Worm (Caenorhabditis elegans): ENCODE measurements around the gene lipl-3.

lipl-3 gene

DNA sequence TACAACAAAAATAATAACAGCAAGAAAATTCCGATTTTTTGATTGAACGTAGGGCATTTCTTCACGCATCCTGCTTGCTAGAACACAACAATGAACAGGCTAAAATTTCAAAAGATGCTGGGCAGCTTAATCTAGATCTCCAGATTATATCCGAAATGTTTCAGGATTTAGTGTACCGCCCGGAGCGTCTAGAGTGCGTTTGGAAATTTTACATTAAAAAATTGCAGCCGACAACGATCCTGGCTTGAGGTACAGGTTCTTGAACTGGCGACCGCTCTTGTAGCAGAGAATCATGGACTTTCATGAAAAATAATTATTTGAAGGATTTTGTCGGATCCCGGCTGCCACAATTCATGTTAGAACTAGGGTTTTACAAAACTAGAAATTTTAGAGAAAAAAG lies 24.0 kb upstream of the lipl-3 start, which contains the start of gene C14C6.6:
TSS of gene C14C6.6 (minus strand) at position 101 of the 400 bp plus-strand sequence.
- TF ChIP-seq K09A11.1 (tag; optimal IDR thresholded peaks at IDR 0.05; ENCODE audit: insufficient read depth) (no peak), pros-1 (tag; optimal IDR thresholded peaks at IDR 0.05) (no peak), F13H6.1 (tag; optimal IDR thresholded peaks at IDR 0.05) (no peak), pha-4 (tag; optimal IDR thresholded peaks at IDR 0.05) (no peak), pat-9 (tag; optimal IDR thresholded peaks at IDR 0.05) (no peak), ceh-30 (tag; optimal IDR thresholded peaks at IDR 0.05) (no peak), ceh-34 (tag; optimal IDR thresholded peaks at IDR 0.05) (no peak)

DNA sequence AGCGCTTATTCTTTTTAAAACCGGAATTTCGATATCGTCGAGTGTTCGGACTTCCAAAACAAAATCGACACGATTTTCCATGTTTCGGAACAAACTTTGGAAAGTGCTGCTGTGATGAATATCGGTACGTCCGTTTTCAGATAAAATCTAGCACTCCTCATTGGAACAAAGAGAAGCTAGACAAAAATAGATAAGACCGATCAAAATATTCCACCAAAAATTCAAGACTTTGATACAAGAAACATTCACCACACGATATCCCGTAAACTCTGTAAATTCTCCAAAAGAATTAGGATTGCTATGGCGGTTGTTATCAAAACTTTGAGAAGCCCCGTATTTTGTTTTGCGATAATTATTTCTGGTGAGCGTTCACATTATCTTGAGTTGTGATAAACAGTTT lies 19.2 kb upstream of the lipl-3 start, which contains the start of gene C14C6.3:
TSS of gene C14C6.3 (plus strand) at position 301 of the 400 bp plus-strand sequence.
- TF ChIP-seq ceh-18 (tag; optimal IDR thresholded peaks at IDR 0.05) (no peak), odd-2 (tag; optimal IDR thresholded peaks at IDR 0.05) (no peak), elt-2 (tag; optimal IDR thresholded peaks at IDR 0.05) (no peak), unc-55 (GFP tag; optimal IDR thresholded peaks at IDR 0.05) (no peak), ceh-19 (GFP tag; optimal IDR thresholded peaks at IDR 0.05) (no peak), T23F11.4 (GFP tag; optimal IDR thresholded peaks at IDR 0.05) (no peak), unc-42 (tag; optimal IDR thresholded peaks at IDR 0.05) (no peak), pat-9 (tag; optimal IDR thresholded peaks at IDR 0.05) (no peak), ttx-3 (tag; optimal IDR thresholded peaks at IDR 0.05) (no peak), pag-3 (tag; optimal IDR thresholded peaks at IDR 0.05; ENCODE audit: borderline replicate concordance) (no peak), K02D7.2 (tag; optimal IDR thresholded peaks at IDR 0.05) (no peak), ets-4 (tag; optimal IDR thresholded peaks at IDR 0.05) (no peak), ceh-2 (tag; optimal IDR thresholded peaks at IDR 0.05) (no peak), ceh-14 (tag; optimal IDR thresholded peaks at IDR 0.05) (no peak), ztf-16 (tag; optimal IDR thresholded peaks at IDR 0.05) (no peak), ceh-9 (tag; optimal IDR thresholded peaks at IDR 0.05) (no peak)

DNA sequence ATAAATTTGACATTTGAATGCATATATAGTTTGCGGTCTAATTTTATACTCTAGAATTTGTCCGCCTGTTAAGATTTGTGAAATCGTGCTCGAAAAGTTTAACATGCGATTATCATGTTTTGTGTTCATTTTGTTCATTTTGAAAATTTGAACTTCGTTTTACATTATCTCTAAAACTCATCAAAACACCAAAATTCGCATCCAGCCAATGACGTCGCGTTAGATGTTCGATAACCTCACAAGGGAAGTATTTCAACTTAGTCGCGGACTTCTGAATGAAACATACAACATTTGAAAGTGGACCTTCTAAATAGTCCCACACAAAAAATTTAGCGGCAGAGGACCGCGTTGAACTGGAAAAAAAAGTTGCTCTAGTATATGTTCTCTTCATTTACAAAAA lies 17.5 kb upstream of the lipl-3 start:
- TF ChIP-seq fkh-10 (GFP tag; optimal IDR thresholded peaks at IDR 0.05) (no peak), unc-42 (tag; optimal IDR thresholded peaks at IDR 0.05) (no peak), tbx-2 (tag; optimal IDR thresholded peaks at IDR 0.05) (no peak), elt-4 (tag; optimal IDR thresholded peaks at IDR 0.05) (no peak), ceh-18 (tag; optimal IDR thresholded peaks at IDR 0.05) (no peak), nhr-232 (tag; optimal IDR thresholded peaks at IDR 0.05) (no peak), F13H6.1 (tag; optimal IDR thresholded peaks at IDR 0.05) (no peak), hlh-30 (tag; optimal IDR thresholded peaks at IDR 0.05; ENCODE audit: insufficient read depth) (no peak), hlh-6 (tag; optimal IDR thresholded peaks at IDR 0.05) (no peak), ceh-24 (tag; optimal IDR thresholded peaks at IDR 0.05) (no peak), pha-2 (tag; optimal IDR thresholded peaks at IDR 0.05) (no peak), odd-2 (tag; optimal IDR thresholded peaks at IDR 0.05) (no peak), pat-9 (tag; optimal IDR thresholded peaks at IDR 0.05) (no peak), ceh-14 (tag; optimal IDR thresholded peaks at IDR 0.05) (no peak), dve-1 (tag; optimal IDR thresholded peaks at IDR 0.05) (no peak), sox-2 (GFP tag; IDR thresholded peaks at IDR 0.05) (no peak)

DNA sequence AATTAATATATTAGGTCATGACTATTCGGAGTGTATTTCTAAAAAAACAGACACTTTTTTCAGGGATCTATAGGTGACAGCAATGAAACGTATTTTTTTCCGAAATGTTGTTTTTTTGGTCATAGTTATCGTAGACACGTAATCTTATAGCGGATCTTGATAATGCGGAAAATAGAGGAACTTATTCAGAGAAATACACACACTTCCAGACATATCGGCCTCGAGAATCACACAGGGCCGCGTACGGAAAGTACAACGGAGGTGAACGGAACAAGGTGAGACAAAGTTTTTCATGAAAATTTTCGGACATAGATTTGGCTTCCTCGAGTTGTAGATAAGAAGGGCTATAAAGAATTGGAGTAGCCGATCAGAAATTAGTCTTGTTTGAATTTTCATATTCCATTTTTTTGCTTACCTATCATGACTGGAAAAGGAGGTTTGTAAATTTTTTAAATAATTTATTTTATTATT lies 15.1 kb upstream of the lipl-3 start, which contains the start of gene nhr-155:
TSS of gene nhr-155 (plus strand) at position 421 of the 471 bp plus-strand sequence.
- TF ChIP-seq hlh-30 (tag; optimal IDR thresholded peaks at IDR 0.05; ENCODE audit: insufficient read depth): no peak

DNA sequence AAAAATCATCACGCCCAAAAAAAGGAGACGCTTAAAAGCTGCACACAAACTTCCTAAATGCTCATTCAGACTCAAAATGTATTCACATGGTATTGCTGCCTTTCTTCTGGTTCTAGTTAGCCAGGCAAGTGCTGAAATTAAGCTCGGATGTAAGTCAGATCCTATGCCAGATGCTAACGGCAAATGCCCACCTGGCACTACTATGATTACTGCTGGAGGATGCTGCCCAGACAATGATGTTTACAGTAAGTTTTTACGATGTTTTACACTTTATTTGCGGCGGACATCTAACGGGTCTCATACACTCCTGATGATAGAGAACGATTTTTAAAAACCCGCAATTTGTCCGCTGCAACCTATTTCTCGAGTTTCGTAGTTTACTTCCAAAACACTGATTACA lies 12.6 kb upstream of the lipl-3 start, which contains the start of gene C14C6.5:
TSS of gene C14C6.5 (plus strand) at position 58 of the 400 bp plus-strand sequence.
- TF ChIP-seq lin-11 (tag; optimal IDR thresholded peaks at IDR 0.05) (no peak), fkh-6 (tag; optimal IDR thresholded peaks at IDR 0.05) (no peak), sox-2 (GFP tag; IDR thresholded peaks at IDR 0.05) (no peak), nfya-1 (tag; optimal IDR thresholded peaks at IDR 0.05) (no peak), pag-3 (tag; optimal IDR thresholded peaks at IDR 0.05; ENCODE audit: borderline replicate concordance) (no peak), ztf-16 (tag; optimal IDR thresholded peaks at IDR 0.05) (no peak), pat-9 (tag; optimal IDR thresholded peaks at IDR 0.05) (no peak), ceh-24 (tag; optimal IDR thresholded peaks at IDR 0.05) (no peak), odd-2 (tag; optimal IDR thresholded peaks at IDR 0.05) (no peak), madf-2 (tag; optimal IDR thresholded peaks at IDR 0.05) (no peak), ttx-3 (tag; optimal IDR thresholded peaks at IDR 0.05) (no peak), ceh-19 (GFP tag; optimal IDR thresholded peaks at IDR 0.05) (no peak), unc-42 (tag; optimal IDR thresholded peaks at IDR 0.05) (no peak), pax-1 (tag; optimal IDR thresholded peaks at IDR 0.05) (no peak), pros-1 (tag; optimal IDR thresholded peaks at IDR 0.05) (no peak), dve-1 (tag; optimal IDR thresholded peaks at IDR 0.05) (no peak), unc-55 (GFP tag; optimal IDR thresholded peaks at IDR 0.05) (no peak), nhr-232 (tag; optimal IDR thresholded peaks at IDR 0.05) (no peak), ref-2 (tag; optimal IDR thresholded peaks at IDR 0.05) (no peak)
